Worm (Caenorhabditis elegans): ENCODE results near the gene vit-4.

Gene vit-4

DNA sequence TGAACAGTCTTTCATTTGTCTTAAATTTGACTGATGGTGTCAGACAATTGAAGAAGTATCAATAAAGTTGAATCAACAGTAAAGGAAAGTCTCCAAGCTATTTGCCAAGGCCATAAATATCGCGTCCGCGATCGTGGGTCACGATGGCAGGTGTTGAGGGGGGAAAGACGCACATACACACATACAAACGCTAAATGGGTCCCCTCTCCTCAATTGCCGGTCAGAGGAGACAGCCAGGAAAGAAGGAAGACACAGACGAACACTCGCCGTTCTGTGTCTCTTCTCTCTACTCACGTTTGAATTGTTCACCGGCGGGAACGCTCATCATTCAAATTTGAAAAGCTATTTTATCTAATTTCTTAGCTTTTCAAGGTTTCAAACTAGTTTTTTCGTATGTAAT lies 22.9 kb downstream of the vit-4 start (continued):
- peak; percentile 25 for TF ChIP-seq nfya-1 (tag; optimal IDR thresholded peaks at IDR 0.05)
- no peak for TF ChIP-seq ets-4 (tag; optimal IDR thresholded peaks at IDR 0.05)
- TF ChIP-seq K02D7.2 (tag; optimal IDR thresholded peaks at IDR 0.05): no peak
- no peak for TF ChIP-seq ceh-2 (tag; optimal IDR thresholded peaks at IDR 0.05)
- TF ChIP-seq rnt-1 (tag; optimal IDR thresholded peaks at IDR 0.05): peak; percentile 22
- TF ChIP-seq hlh-8 (tag; optimal IDR thresholded peaks at IDR 0.05): no peak
- TF ChIP-seq unc-3 (GFP tag; conservative IDR thresholded peaks at IDR 0.05): no peak
- TF ChIP-seq unc-3 (tag; optimal IDR thresholded peaks at IDR 0.05): no peak

ce11 chrX:3538067-3538466 lies 25.7 kb downstream of the vit-4 start:
- no peak for TF ChIP-seq F13H6.1 (tag; optimal IDR thresholded peaks at IDR 0.05)
- no peak for TF ChIP-seq ceh-48 (tag; optimal IDR thresholded peaks at IDR 0.05)
- TF ChIP-seq elt-4 (tag; optimal IDR thresholded peaks at IDR 0.05): no peak
- TF ChIP-seq zip-5 (tag; optimal IDR thresholded peaks at IDR 0.05): no peak

ce11 chrX:3537335-3537734 lies 26.4 kb downstream of the vit-4 start, which contains the start of gene gyg-1:
gyg-1 (plus strand) TSS chrX:3537635.
- TF ChIP-seq nhr-232 (tag; optimal IDR thresholded peaks at IDR 0.05) (peak; percentile 9), unc-55 (GFP tag; optimal IDR thresholded peaks at IDR 0.05) (no peak), ceh-34 (tag; optimal IDR thresholded peaks at IDR 0.05) (no peak)

DNA sequence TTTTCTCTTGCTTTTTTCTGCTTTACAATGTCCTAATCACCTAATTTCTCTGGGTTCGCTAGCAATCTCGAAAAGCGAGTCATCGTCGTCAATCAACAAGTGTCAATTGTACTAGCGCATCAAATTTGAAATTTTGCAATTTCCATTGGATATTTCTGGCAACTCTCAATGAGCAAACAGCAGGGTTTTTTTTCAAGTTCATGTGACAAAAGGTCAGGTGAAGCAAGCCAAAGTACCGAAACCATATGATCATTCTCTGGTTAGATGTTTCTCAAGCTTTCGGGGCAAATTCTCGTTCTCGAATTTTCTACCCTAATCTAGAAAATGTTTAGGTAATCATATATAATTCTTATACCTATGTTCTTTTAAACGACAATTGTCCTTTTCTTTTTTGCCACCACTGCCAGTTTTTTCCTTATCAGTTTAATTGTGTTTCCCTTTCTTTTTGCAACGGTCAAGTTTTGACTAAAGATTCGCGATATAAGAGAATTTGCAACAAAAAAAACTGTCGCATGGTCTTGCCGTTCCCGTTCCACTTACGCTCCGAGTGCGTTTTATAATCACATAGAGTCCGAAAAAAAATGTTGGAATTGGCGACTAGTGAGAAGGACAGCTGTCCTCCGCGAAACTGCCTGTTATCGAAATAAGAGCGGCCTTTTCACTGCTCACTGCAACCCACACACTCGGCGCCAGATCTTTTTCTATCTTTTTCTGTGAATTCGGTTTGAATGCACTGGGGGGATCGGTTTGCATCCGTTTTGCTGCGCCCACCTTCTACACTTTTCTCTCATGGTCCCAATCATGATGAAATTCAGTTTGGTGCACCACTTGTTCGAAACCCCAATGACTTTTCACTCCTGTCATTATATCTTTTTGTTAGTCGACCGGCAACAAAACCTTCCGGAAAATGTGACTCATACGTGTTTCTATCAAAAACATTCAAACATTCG lies 27.2 kb downstream of the vit-4 start:
- peak; percentile 68 for TF ChIP-seq ceh-18 (tag; optimal IDR thresholded peaks at IDR 0.05)
- no peak for TF ChIP-seq C38D4.7 (GFP tag; optimal IDR thresholded peaks at IDR 0.05)

ce11 chrX:3535505-3535904 lies 28.3 kb downstream of the vit-4 start:
- no peak for TF ChIP-seq ttx-3 (tag; optimal IDR thresholded peaks at IDR 0.05)
- TF ChIP-seq unc-42 (tag; optimal IDR thresholded peaks at IDR 0.05): peak; percentile 72
- TF ChIP-seq ceh-34 (tag; optimal IDR thresholded peaks at IDR 0.05): no peak
- TF ChIP-seq mec-3 (tag; optimal IDR thresholded peaks at IDR 0.05; ENCODE audit: borderline replicate concordance): no peak

DNA sequence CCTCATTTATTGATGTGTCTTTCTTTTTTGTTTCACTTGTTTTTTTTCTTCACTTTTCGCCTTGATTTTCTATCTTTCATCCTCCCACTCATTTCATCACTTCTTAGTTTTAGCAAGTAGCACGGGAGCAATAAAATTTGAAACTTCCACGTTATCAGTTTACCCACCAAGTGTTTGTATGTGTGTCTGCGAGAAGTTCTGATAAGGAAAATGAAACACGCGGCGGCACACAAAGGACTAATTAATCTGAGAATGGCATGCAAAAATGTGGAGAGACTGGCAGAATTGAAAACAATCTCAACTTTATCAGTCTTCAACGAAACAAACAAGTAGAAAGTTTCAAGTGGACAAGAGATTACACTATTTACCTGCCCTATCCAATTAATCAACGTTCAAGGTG lies 29.5 kb downstream of the vit-4 start:
- TF ChIP-seq pqm-1 (tag; optimal IDR thresholded peaks at IDR 0.05) (peak; percentile 11), F13H6.1 (tag; optimal IDR thresholded peaks at IDR 0.05) (no peak), elt-2 (tag; optimal IDR thresholded peaks at IDR 0.05) (peak; percentile 93), ceh-14 (tag; optimal IDR thresholded peaks at IDR 0.05) (no peak)

DNA sequence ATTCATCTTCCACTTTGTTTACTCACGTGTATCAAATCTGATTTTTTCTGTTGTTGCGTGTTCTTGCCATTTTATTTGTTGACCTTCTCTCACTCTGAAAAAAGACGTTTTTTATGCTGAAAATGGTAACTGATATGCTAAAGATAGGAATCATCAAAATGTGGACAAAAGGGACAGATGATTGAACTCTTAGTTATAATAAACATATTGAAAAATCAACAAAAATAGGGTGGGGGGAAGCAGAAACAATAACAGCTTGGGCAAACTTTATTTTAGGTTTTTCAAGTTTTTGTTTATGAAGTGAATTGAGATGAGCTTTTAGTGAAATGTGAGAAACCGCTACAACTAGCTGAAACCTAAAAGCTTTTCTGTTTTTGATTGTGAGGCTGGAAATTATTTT lies 30.8 kb downstream of the vit-4 start, which contains the start of gene F56B6.6:
Gene F56B6.6 (minus strand): TSS at position 101 of the 400 bp plus-strand sequence.
- TF ChIP-seq F13H6.1 (tag; optimal IDR thresholded peaks at IDR 0.05) (no peak), ceh-30 (tag; optimal IDR thresholded peaks at IDR 0.05) (no peak), ahr-1 (tag; optimal IDR thresholded peaks at IDR 0.05) (no peak), odd-2 (tag; optimal IDR thresholded peaks at IDR 0.05) (no peak), unc-55 (GFP tag; optimal IDR thresholded peaks at IDR 0.05) (no peak), mec-3 (tag; optimal IDR thresholded peaks at IDR 0.05; ENCODE audit: borderline replicate concordance) (no peak), zip-5 (tag; optimal IDR thresholded peaks at IDR 0.05) (no peak), lin-11 (tag; optimal IDR thresholded peaks at IDR 0.05) (no peak), hlh-30 (tag; optimal IDR thresholded peaks at IDR 0.05; ENCODE audit: insufficient read depth) (no peak), ceh-31 (tag; optimal IDR thresholded peaks at IDR 0.05) (no peak), fkh-10 (GFP tag; optimal IDR thresholded peaks at IDR 0.05) (no peak), ztf-16 (tag; optimal IDR thresholded peaks at IDR 0.05) (no peak), hlh-15 (tag; optimal IDR thresholded peaks at IDR 0.05) (no peak), pag-3 (tag; optimal IDR thresholded peaks at IDR 0.05; ENCODE audit: borderline replicate concordance) (no peak), fax-1 (tag; optimal IDR thresholded peaks at IDR 0.05) (no peak), ceh-6 (GFP tag; optimal IDR thresholded peaks at IDR 0.05) (no peak), ref-2 (tag; optimal IDR thresholded peaks at IDR 0.05) (no peak), rnt-1 (tag; optimal IDR thresholded peaks at IDR 0.05) (no peak), ceh-45 (GFP tag; IDR thresholded peaks at IDR 0.05) (no peak)

Measured in whole organism, late embryonic.